Fruit fly (Drosophila melanogaster) whole organism, embryonic: ENCODE results near the gene Pka-C3.

Experiments
- Atf-2 ChIP-seq: fragments of 200-800 bp; sonication (Bioruptor generic); optimal IDR thresholded peaks from 2 replicates; lab custom pipeline; 2016; ENCODE audit warnings: missing biosample characterization, missing genetic modification characterization
- BEAF-32 ChIP-seq: fragments of 200-800 bp; sonication (Bioruptor generic); optimal IDR thresholded peaks from 3 replicates; lab custom pipeline; 2017; ENCODE audit warnings: missing biosample characterization, missing genetic modification characterization, mild to moderate bottlenecking, moderate library complexity, missing genetic modification reagents
- CG10267 ChIP-seq: fragments of 200-800 bp; sonication (Bioruptor generic); optimal IDR thresholded peaks from 2 replicates; lab custom pipeline; 2018; ENCODE audit warnings: missing biosample characterization, mild to moderate bottlenecking, missing genetic modification characterization, moderate library complexity
- CG10654 ChIP-seq: fragments of 200-800 bp; sonication (Bioruptor generic); optimal IDR thresholded peaks from 2 replicates; lab custom pipeline; 2016; ENCODE audit warnings: missing biosample characterization, missing genetic modification characterization
- CG11085 ChIP-seq: fragments of 200-800 bp; sonication (Bioruptor generic); IDR thresholded peaks from 2 replicates; pipeline ENCODE4 v1.3.6; 2022; ENCODE audit warnings: missing biosample characterization, missing genetic modification characterization
- CG14667 ChIP-seq: fragments of 200-800 bp; sonication (Bioruptor generic); IDR thresholded peaks from 2 replicates; pipeline ENCODE4 v1.3.6; 2022; ENCODE audit warnings: missing biosample characterization, missing genetic modification characterization
- CG14710 ChIP-seq: fragments of 200-800 bp; sonication (Bioruptor generic); optimal IDR thresholded peaks from 3 replicates; lab custom pipeline; 2019; ENCODE audit warnings: missing biosample characterization, mild to moderate bottlenecking, missing genetic modification characterization, moderate library complexity
- CG15073 ChIP-seq: fragments of 200-800 bp; sonication (Bioruptor generic); optimal IDR thresholded peaks from 2 replicates; lab custom pipeline; 2016; ENCODE audit warnings: missing biosample characterization, missing genetic modification characterization
- CG1647 ChIP-seq: fragments of 200-800 bp; sonication (Bioruptor generic); optimal IDR thresholded peaks from 3 replicates; lab custom pipeline; 2016; ENCODE audit warnings: missing biosample characterization, missing genetic modification characterization
- CG17385 ChIP-seq: fragments of 200-800 bp; sonication (Bioruptor generic); optimal IDR thresholded peaks from 3 replicates; lab custom pipeline; 2018; ENCODE audit warnings: missing biosample characterization, mild to moderate bottlenecking, missing genetic modification characterization
- CG2116 ChIP-seq: fragments of 200-800 bp; sonication (Bioruptor generic); optimal IDR thresholded peaks from 3 replicates; lab custom pipeline; 2018; ENCODE audit warnings: missing biosample characterization, mild to moderate bottlenecking, missing genetic modification characterization
- CG2875 ChIP-seq: fragments of 200-800 bp; sonication (Bioruptor generic); optimal IDR thresholded peaks from 2 replicates; lab custom pipeline; 2017; ENCODE audit warnings: missing biosample characterization, mild to moderate bottlenecking, missing genetic modification characterization, missing genetic modification reagents
- CG30020 ChIP-seq: fragments of 200-800 bp; optimal IDR thresholded peaks from 2 replicates; lab custom pipeline; 2019; ENCODE audit warnings: missing biosample characterization, mild to moderate bottlenecking, missing genetic modification characterization, moderate library complexity
- CG3163 ChIP-seq: fragments of 200-800 bp; sonication (Bioruptor generic); optimal IDR thresholded peaks from 3 replicates; lab custom pipeline; 2016; ENCODE audit warnings: missing biosample characterization, missing genetic modification characterization
- CG32767 ChIP-seq: fragments of 200-800 bp; sonication (Bioruptor generic); IDR thresholded peaks from 2 replicates; pipeline ENCODE4 v1.3.6; 2022; ENCODE audit warnings: missing biosample characterization, missing genetic modification characterization
- CG32772 ChIP-seq: fragments of 200-800 bp; sonication (Bioruptor generic); IDR thresholded peaks from 2 replicates; pipeline ENCODE4 v1.3.6; 2022; ENCODE audit warnings: missing biosample characterization, missing genetic modification characterization
- CG4404 ChIP-seq: fragments of 200-800 bp; sonication (Bioruptor generic); IDR thresholded peaks from 2 replicates; pipeline ENCODE4 v1.3.6; 2022; ENCODE audit warnings: missing biosample characterization, missing genetic modification characterization
- CG9437 ChIP-seq: fragments of 200-800 bp; sonication (Bioruptor generic); optimal IDR thresholded peaks from 2 replicates; lab custom pipeline; 2018; ENCODE audit warnings: missing biosample characterization, mild to moderate bottlenecking, missing genetic modification characterization
- CG9609 ChIP-seq: fragments of 200-800 bp; sonication (Bioruptor generic); optimal IDR thresholded peaks from 3 replicates; lab custom pipeline; 2016; ENCODE audit warnings: missing biosample characterization, missing genetic modification characterization
- CG9876 ChIP-seq: fragments of 200-800 bp; sonication (Bioruptor generic); optimal IDR thresholded peaks from 2 replicates; lab custom pipeline; 2016; ENCODE audit warnings: missing biosample characterization, missing genetic modification characterization
- CrebB ChIP-seq: fragments of 200-800 bp; sonication (Bioruptor generic); optimal IDR thresholded peaks from 3 replicates; lab custom pipeline; 2018; ENCODE audit warnings: missing biosample characterization, mild to moderate bottlenecking, missing genetic modification characterization
- Deaf1 ChIP-seq: fragments of 200-800 bp; optimal IDR thresholded peaks from 3 replicates; lab custom pipeline; 2019; ENCODE audit warnings: missing biosample characterization, mild to moderate bottlenecking, missing genetic modification characterization, moderate library complexity
- Dip3 ChIP-seq: fragments of 200-800 bp; sonication (Bioruptor generic); optimal IDR thresholded peaks from 3 replicates; lab custom pipeline; 2016; ENCODE audit warnings: missing biosample characterization, missing genetic modification characterization
- Eip74EF ChIP-seq, 2 experiments: fragments of 200-800 bp in 1 of 2; fragments of >200 bp in 1 of 2; sonication (Bioruptor generic) in 1 of 2; optimal IDR thresholded peaks; 2 replicates each; lab custom pipeline; 2017 to 2019; ENCODE audit warnings: missing biosample characterization in 2 of 2, missing genetic modification characterization in 2 of 2, mild to moderate bottlenecking in 1 of 2, moderate library complexity in 1 of 2
- Fer3 ChIP-seq: fragments of 200-800 bp; sonication (Bioruptor generic); optimal IDR thresholded peaks from 2 replicates; lab custom pipeline; 2018; ENCODE audit warnings: missing biosample characterization, mild to moderate bottlenecking, missing genetic modification characterization, moderate library complexity
- HHEX ChIP-seq: fragments of 200-800 bp; sonication (Bioruptor generic); optimal IDR thresholded peaks from 3 replicates; lab custom pipeline; 2017; ENCODE audit warnings: missing biosample characterization, mild to moderate bottlenecking, missing genetic modification characterization, missing genetic modification reagents
- Myb ChIP-seq: fragments of 200-800 bp; sonication (Bioruptor generic); optimal IDR thresholded peaks from 2 replicates; lab custom pipeline; 2016; ENCODE audit warnings: missing biosample characterization, missing genetic modification characterization
- NC2α ChIP-seq: fragments of 200-800 bp; sonication (Bioruptor generic); optimal IDR thresholded peaks from 2 replicates; lab custom pipeline; 2016; ENCODE audit warnings: missing biosample characterization, missing genetic modification characterization
- Sry-β ChIP-seq: fragments of 200-800 bp; sonication (Bioruptor generic); optimal IDR thresholded peaks from 2 replicates; lab custom pipeline; 2018; ENCODE audit warnings: missing biosample characterization, mild to moderate bottlenecking, missing genetic modification characterization, moderate library complexity
- ara ChIP-seq: fragments of 200-800 bp; sonication (Bioruptor generic); IDR thresholded peaks from 2 replicates; pipeline ENCODE4 v1.3.6; 2022; ENCODE audit warnings: missing biosample characterization, missing genetic modification characterization
- btn ChIP-seq: fragments of 200-800 bp; sonication (Bioruptor generic); optimal IDR thresholded peaks from 2 replicates; lab custom pipeline; 2016; ENCODE audit warnings: missing biosample characterization, missing genetic modification characterization
- caup ChIP-seq: fragments of 200-800 bp; sonication (Bioruptor generic); optimal IDR thresholded peaks from 3 replicates; lab custom pipeline; 2017; ENCODE audit warnings: missing biosample characterization, mild to moderate bottlenecking, missing genetic modification characterization, moderate library complexity; ENCODE audit not compliant: severe bottlenecking
- crol ChIP-seq: fragments of 200-800 bp; sonication (Bioruptor generic); IDR thresholded peaks from 2 replicates; pipeline ENCODE4 v1.3.6; 2022; ENCODE audit warnings: missing biosample characterization, missing genetic modification characterization
- eve ChIP-seq, 2 experiments: fragments of >200 bp; optimal IDR thresholded peaks; 2 replicates each; lab custom pipeline; 2017; ENCODE audit warnings: missing biosample characterization in 2 of 2, missing genetic modification characterization in 2 of 2
- eyg ChIP-seq: fragments of 200-800 bp; sonication (Bioruptor generic); optimal IDR thresholded peaks from 3 replicates; lab custom pipeline; 2016; ENCODE audit warnings: missing biosample characterization, missing genetic modification characterization
- fd3F ChIP-seq: fragments of 200-800 bp; sonication (Bioruptor generic); optimal IDR thresholded peaks from 2 replicates; lab custom pipeline; 2018; ENCODE audit warnings: missing biosample characterization, mild to moderate bottlenecking, missing genetic modification characterization, moderate library complexity
- gcm2 ChIP-seq: fragments of 200-800 bp; sonication (Bioruptor generic); optimal IDR thresholded peaks from 2 replicates; lab custom pipeline; 2016; ENCODE audit warnings: missing biosample characterization, missing genetic modification characterization
- kay ChIP-seq: fragments of 200-800 bp; sonication (Bioruptor generic); optimal IDR thresholded peaks from 2 replicates; lab custom pipeline; 2016; ENCODE audit warnings: missing biosample characterization, missing genetic modification characterization
- maf-S ChIP-seq: fragments of 200-800 bp; sonication (Bioruptor generic); optimal IDR thresholded peaks from 2 replicates; lab custom pipeline; 2016; ENCODE audit warnings: missing biosample characterization, missing genetic modification characterization
- nom ChIP-seq: fragments of 200-800 bp; sonication (Bioruptor generic); optimal IDR thresholded peaks from 2 replicates; lab custom pipeline; 2017; ENCODE audit warnings: missing biosample characterization, missing genetic modification characterization, mild to moderate bottlenecking, moderate library complexity, missing genetic modification reagents
- oc ChIP-seq: fragments of 200-800 bp; sonication (Bioruptor generic); optimal IDR thresholded peaks from 2 replicates; lab custom pipeline; 2018; ENCODE audit warnings: missing biosample characterization, mild to moderate bottlenecking, missing genetic modification characterization, moderate library complexity
- row ChIP-seq: fragments of 200-800 bp; sonication (Bioruptor generic); IDR thresholded peaks from 3 replicates; pipeline ENCODE4 v1.3.6; 2022; ENCODE audit warnings: missing biosample characterization, missing genetic modification characterization
- salm ChIP-seq: fragments of 200-800 bp; sonication (Bioruptor generic); optimal IDR thresholded peaks from 2 replicates; lab custom pipeline; 2018; ENCODE audit warnings: missing biosample characterization, mild to moderate bottlenecking, missing genetic modification characterization
- sens ChIP-seq: fragments of 200-800 bp; sonication (Bioruptor generic); peaks from one replicate; lab custom pipeline; 2016; ENCODE audit warnings: missing biosample characterization, missing genetic modification characterization
- sna ChIP-seq: fragments of 200-800 bp; sonication (Bioruptor generic); IDR thresholded peaks from 2 replicates; pipeline ENCODE4 v1.3.6; 2022; ENCODE audit warnings: missing biosample characterization, missing genetic modification characterization; ENCODE audit not compliant: partially characterized antibody
- sqz ChIP-seq: fragments of 200-800 bp; sonication (Bioruptor generic); optimal IDR thresholded peaks from 3 replicates; lab custom pipeline; 2018; ENCODE audit warnings: missing biosample characterization, mild to moderate bottlenecking, missing genetic modification characterization
- stwl ChIP-seq: fragments of 200-800 bp; sonication (Bioruptor generic); optimal IDR thresholded peaks from 3 replicates; lab custom pipeline; 2018; ENCODE audit warnings: missing biosample characterization, mild to moderate bottlenecking, missing genetic modification characterization, moderate library complexity
- tin ChIP-seq: fragments of 200-800 bp; sonication (Bioruptor generic); optimal IDR thresholded peaks from 3 replicates; lab custom pipeline; 2016; ENCODE audit warnings: missing biosample characterization, missing genetic modification characterization
- tup ChIP-seq: fragments of 200-800 bp; sonication (Bioruptor generic); optimal IDR thresholded peaks from 2 replicates; lab custom pipeline; 2016; ENCODE audit warnings: missing biosample characterization, mild to moderate bottlenecking, missing genetic modification characterization, moderate library complexity
- unc-4 ChIP-seq: fragments of 200-800 bp; sonication (Bioruptor generic); IDR thresholded peaks from 2 replicates; pipeline ENCODE4 v1.3.6; 2022; ENCODE audit warnings: missing biosample characterization, missing genetic modification characterization; ENCODE audit not compliant: partially characterized antibody

Pka-C3 gene

dm6 chr3L:15956448-15957010 lies 1.9 kb upstream of the Pka-C3 start, which contains the start of gene elgi (continued):
- TF ChIP-seq CG30020 (tag; lab: Kevin White, UChicago) (peak; percentile 24), BEAF-32 (GFP tag; lab: Kevin White, UChicago) (peak; percentile 12), row (peak; percentile 84), ara (GFP tag; lab: Robert Waterston, UW) (0 out of 2 replicates have a peak, but pooled peaks have one; percentile 17), Deaf1 (tag; lab: Kevin White, UChicago) (no peak), CG9437 (GFP tag; lab: Kevin White, UChicago) (no peak), CG32767 (GFP tag; lab: Robert Waterston, UW) (0 out of 2 replicates have a peak, but pooled peaks have one; percentile 17), kay (GFP tag; lab: Kevin White, UChicago) (no peak), fd3F (GFP tag; lab: Kevin White, UChicago) (peak; percentile 17), maf-S (GFP tag; lab: Kevin White, UChicago) (peak; percentile 65), CG14710 (tag; lab: Kevin White, UChicago) (peak; percentile 35), sqz (GFP tag; lab: Kevin White, UChicago) (peak; percentile 96), Atf-2 (GFP tag; lab: Kevin White, UChicago) (peak; percentile 26), oc (peak; percentile 59), CG1647 (GFP tag; lab: Kevin White, UChicago) (peak; percentile 44), CrebB (tag; lab: Kevin White, UChicago) (peak; percentile 43), CG3163 (GFP tag; lab: Kevin White, UChicago) (peak; percentile 51), sna (no peak), sens (GFP tag; lab: Kevin White, UChicago) (no peak), CG2875 (GFP tag; lab: Kevin White, UChicago) (peak; percentile 11), CG15073 (no peak), caup (GFP tag; lab: Kevin White, UChicago) (peak; percentile 72), stwl (tag; lab: Kevin White, UChicago) (peak; percentile 89), CG4404 (GFP tag; lab: Robert Waterston, UW) (no peak), gcm2 (no peak), tin (GFP tag; lab: Kevin White, UChicago) (peak; percentile 62), CG2116 (GFP tag; lab: Kevin White, UChicago) (peak; percentile 23), nom (GFP tag; lab: Kevin White, UChicago) (peak; percentile 31), CG10654 (GFP tag; lab: Kevin White, UChicago) (peak; percentile 31), CG10267 (tag; lab: Kevin White, UChicago) (peak; percentile 95), HHEX (peak; percentile 30), Eip74EF (GFP tag; optimal IDR thresholded peaks at IDR 0.05; lab: Kevin White, UChicago) (no peak), unc-4 (peak; percentile 30; the same call in 1 of the 2 replicates), salm (tag; lab: Kevin White, UChicago) (no peak), btn (GFP tag; lab: Kevin White, UChicago) (no peak), eyg (GFP tag; lab: Kevin White, UChicago) (peak; percentile 27), Myb (GFP tag; lab: Kevin White, UChicago) (peak; percentile 62), CG14667 (no peak), Sry-β (GFP tag; lab: Kevin White, UChicago) (peak; percentile 94), CG17385 (GFP tag; lab: Kevin White, UChicago) (peak; percentile 62), CG32772 (GFP tag; lab: Robert Waterston, UW) (peak; percentile 81), CG11085 (GFP tag; lab: Robert Waterston, UW) (peak; percentile 41; the same call in 1 of the 2 replicates), Dip3 (peak; percentile 63), tup (GFP tag; lab: Kevin White, UChicago) (peak; percentile 38), Fer3 (tag; lab: Kevin White, UChicago) (peak; percentile 26), CG9609 (GFP tag; lab: Kevin White, UChicago) (peak; percentile 53), crol (GFP tag; lab: Robert Waterston, UW) (no peak), eve (GFP tag; optimal IDR thresholded peaks at IDR 0.05; lab: Kevin White, UChicago) (no peak), CG9876 (GFP tag; lab: Kevin White, UChicago) (peak; percentile 44), NC2α (GFP tag; lab: Kevin White, UChicago) (peak; percentile 1)
